Worm (Caenorhabditis elegans): ENCODE data around the gene irg-6.

DNA sequence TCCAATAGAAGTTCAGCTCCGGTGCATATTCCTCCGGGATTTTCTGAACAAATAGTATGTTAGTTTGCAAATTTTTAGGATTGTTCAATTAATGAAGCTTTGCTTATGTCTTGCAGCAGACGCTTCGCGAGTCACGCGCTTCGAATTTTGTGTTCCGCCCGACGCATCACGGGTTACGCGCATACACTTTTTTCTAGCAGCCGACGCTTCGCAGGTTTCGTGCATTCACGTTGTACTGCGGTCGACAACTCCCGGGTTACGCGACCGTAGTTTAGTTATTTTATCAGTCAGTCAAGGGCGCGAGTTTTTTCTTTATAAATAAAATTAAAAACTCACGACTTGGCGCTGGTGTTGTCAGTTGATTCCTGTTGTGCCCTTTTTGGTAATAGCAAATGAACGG lies 45.0 kb downstream of the irg-6 start:
- no peak for TF ChIP-seq unc-39 (tag; optimal IDR thresholded peaks at IDR 0.05)
- TF ChIP-seq ceh-82 (tag; optimal IDR thresholded peaks at IDR 0.05), result no peak
- TF ChIP-seq snpc-4 (tag; optimal IDR thresholded peaks at IDR 0.05), result peak; percentile 28
- TF ChIP-seq blmp-1 (tag; optimal IDR thresholded peaks at IDR 0.05; ENCODE audit: insufficient read depth), result no peak
- no peak for TF ChIP-seq aly-2 (tag; optimal IDR thresholded peaks at IDR 0.05)
- TF ChIP-seq nhr-6 (tag; optimal IDR thresholded peaks at IDR 0.05), result no peak
- no peak for TF ChIP-seq ZK546.5 (tag; optimal IDR thresholded peaks at IDR 0.05)

Data from whole organism, L2 larva.